Worm (Caenorhabditis elegans) whole organism, late embryonic: ENCODE measurements around the gene C09G9.1.

ENCODE experiments used
- C08G9.2 ChIP-seq: sonication (generic microtip); optimal IDR thresholded peaks from 2 replicates; lab custom pipeline; 2016; ENCODE audit warnings: mild to moderate bottlenecking, missing genetic modification characterization, moderate library complexity, missing compliant biosample characterization
- Y22D7AL.16 ChIP-seq: sonication (generic microtip); optimal IDR thresholded peaks from 2 replicates; lab custom pipeline; 2016; ENCODE audit warnings: missing genetic modification characterization, missing compliant biosample characterization
- ama-1 ChIP-seq: fragments of 150-350 bp; optimal IDR thresholded peaks from 2 replicates; lab custom pipeline; 2014
- ceh-18 ChIP-seq: sonication (generic microtip); optimal IDR thresholded peaks from 2 replicates; lab custom pipeline; 2016; ENCODE audit warnings: missing genetic modification characterization, missing compliant biosample characterization
- ceh-22 ChIP-seq: sonication (generic microtip); optimal IDR thresholded peaks from 2 replicates; lab custom pipeline; 2017; ENCODE audit warnings: missing biosample characterization, missing genetic modification characterization
- ceh-24 ChIP-seq: sonication (generic microtip); optimal IDR thresholded peaks from 2 replicates; lab custom pipeline; 2016; ENCODE audit warnings: mild to moderate bottlenecking, missing genetic modification characterization, missing compliant biosample characterization
- ceh-34 ChIP-seq: sonication (generic microtip); optimal IDR thresholded peaks from 2 replicates; lab custom pipeline; 2016; ENCODE audit warnings: mild to moderate bottlenecking, missing genetic modification characterization, missing compliant biosample characterization
- ceh-45 ChIP-seq: fragments of 200-800 bp; sonication (Bioruptor generic); IDR thresholded peaks from 2 replicates; pipeline ENCODE4 v1.3.6; 2022; ENCODE audit warnings: missing genetic modification reagents, missing genetic modification characterization, missing compliant biosample characterization
- ceh-6 ChIP-seq: fragments of 200-800 bp; sonication (Bioruptor generic); optimal IDR thresholded peaks from 2 replicates; lab custom pipeline; 2018; ENCODE audit warnings: mild to moderate bottlenecking, missing genetic modification characterization, missing compliant biosample characterization
- eyg-1 ChIP-seq: sonication (generic microtip); optimal IDR thresholded peaks from 2 replicates; lab custom pipeline; 2016; ENCODE audit warnings: missing genotype, missing genetic modification characterization, missing compliant biosample characterization
- fax-1 ChIP-seq: sonication (generic microtip); optimal IDR thresholded peaks from 2 replicates; lab custom pipeline; 2016; ENCODE audit warnings: missing genotype, missing genetic modification characterization, missing compliant biosample characterization
- fkh-6 ChIP-seq: sonication (generic microtip); optimal IDR thresholded peaks from 2 replicates; lab custom pipeline; 2016; ENCODE audit warnings: missing genetic modification characterization, missing compliant biosample characterization
- hlh-15 ChIP-seq: sonication (generic microtip); optimal IDR thresholded peaks from 2 replicates; lab custom pipeline; 2016; ENCODE audit warnings: missing genetic modification characterization, missing compliant biosample characterization
- hlh-30 ChIP-seq: sonication (generic microtip); optimal IDR thresholded peaks from 2 replicates; lab custom pipeline; 2017; ENCODE audit warnings: antibody characterized with exemption, missing genetic modification characterization, missing compliant biosample characterization; ENCODE audit not compliant: insufficient read depth
- nhr-11 ChIP-seq: fragments of 150-350 bp; optimal IDR thresholded peaks from 2 replicates; lab custom pipeline; 2014; ENCODE audit warnings: missing biosample characterization, missing genetic modification characterization
- npax-4 ChIP-seq: sonication (generic microtip); optimal IDR thresholded peaks from 2 replicates; lab custom pipeline; 2016; ENCODE audit warnings: missing genetic modification characterization, missing compliant biosample characterization
- odd-2 ChIP-seq: sonication (generic microtip); optimal IDR thresholded peaks from 2 replicates; lab custom pipeline; 2017; ENCODE audit warnings: antibody characterized with exemption, mild to moderate bottlenecking, missing genetic modification characterization, missing compliant biosample characterization
- pag-3 ChIP-seq: sonication (generic microtip); optimal IDR thresholded peaks from 2 replicates; lab custom pipeline; 2016; ENCODE audit warnings: missing compliant biosample characterization, missing genetic modification characterization, borderline replicate concordance
- pax-1 ChIP-seq: fragments of 150-350 bp; optimal IDR thresholded peaks from 2 replicates; lab custom pipeline; 2014; ENCODE audit warnings: missing biosample characterization, missing genetic modification characterization
- pha-2 ChIP-seq: sonication (generic microtip); optimal IDR thresholded peaks from 2 replicates; lab custom pipeline; 2017; ENCODE audit warnings: mild to moderate bottlenecking, missing genetic modification characterization, missing compliant biosample characterization
- pqm-1 ChIP-seq: sonication (generic microtip); optimal IDR thresholded peaks from 2 replicates; lab custom pipeline; 2016; ENCODE audit warnings: missing genetic modification characterization, missing compliant biosample characterization
- ref-2 ChIP-seq: sonication (generic microtip); optimal IDR thresholded peaks from 2 replicates; lab custom pipeline; 2016; ENCODE audit warnings: missing genetic modification characterization, missing compliant biosample characterization
- tbx-7 ChIP-seq: sonication (generic microtip); optimal IDR thresholded peaks from 2 replicates; lab custom pipeline; 2016; ENCODE audit warnings: missing genotype, missing genetic modification characterization, missing compliant biosample characterization
- unc-3 ChIP-seq, 2 experiments: fragments of 200-800 bp in 1 of 2; sonication (Bioruptor generic) in 1 of 2; sonication (generic microtip) in 1 of 2; conservative IDR thresholded peaks in 1 of 2; optimal IDR thresholded peaks in 1 of 2; 2 replicates each; pipeline versions ENCODE4 v1.3.6 to Lab custom; 2016 to 2022; ENCODE audit warnings: missing compliant biosample characterization in 2 of 2, missing genetic modification characterization in 2 of 2, missing genetic modification reagents in 1 of 2
- unc-55 ChIP-seq: sonication (generic microtip); optimal IDR thresholded peaks from 2 replicates; lab custom pipeline; 2017; ENCODE audit warnings: missing biosample characterization, missing genetic modification reagents, missing genetic modification characterization

The C09G9.1 gene

ce11 chrIV:8816029-8816428 is 49.3 kb downstream of the C09G9.1 start, which contains the start of gene grsp-2:
grsp-2 (plus strand) TSS chrIV:8816329.
- no peak for TF ChIP-seq nhr-11 (tag; lab: Kevin White, UChicago)
- TF ChIP-seq ceh-34 (tag; lab: Kevin White, UChicago): no peak
- TF ChIP-seq pag-3 (tag; lab: Kevin White, UChicago): no peak
- TF ChIP-seq ceh-6 (GFP tag; lab: Kevin White, UChicago): no peak
- TF ChIP-seq unc-55 (GFP tag; lab: Kevin White, UChicago): no peak
- TF ChIP-seq odd-2 (tag; lab: Kevin White, UChicago): no peak
- no peak for TF ChIP-seq pha-2 (tag; lab: Kevin White, UChicago)
- TF ChIP-seq ceh-45 (GFP tag; lab: Robert Waterston, UW): no peak
- TF ChIP-seq ref-2 (tag; lab: Kevin White, UChicago): no peak
- TF ChIP-seq pqm-1: no peak
- TF ChIP-seq ceh-22 (tag; lab: Kevin White, UChicago): no peak
- no peak for TF ChIP-seq unc-3 (GFP tag; conservative IDR thresholded peaks at IDR 0.05; lab: Robert Waterston, UW)
- no peak for TF ChIP-seq unc-3 (tag; optimal IDR thresholded peaks at IDR 0.05; lab: Kevin White, UChicago)
- no peak for TF ChIP-seq eyg-1 (tag; lab: Kevin White, UChicago)
- no peak for TF ChIP-seq Y22D7AL.16 (tag; lab: Kevin White, UChicago)
- TF ChIP-seq npax-4 (tag; lab: Kevin White, UChicago): no peak
- no peak for TF ChIP-seq fax-1 (tag; lab: Kevin White, UChicago)
- no peak for TF ChIP-seq hlh-15 (tag; lab: Kevin White, UChicago)
- TF ChIP-seq pax-1 (tag; lab: Kevin White, UChicago): no peak
- TF ChIP-seq, all 69 proteins: peak for 0

- TF ChIP-seq C08G9.2 (tag; lab: Kevin White, UChicago) (no peak), ama-1 (lab: Kevin White, UChicago) (no peak), hlh-30 (tag; lab: Kevin White, UChicago) (no peak), fkh-6 (tag; lab: Kevin White, UChicago) (no peak), tbx-7 (tag; lab: Kevin White, UChicago) (no peak), ceh-24 (tag; lab: Kevin White, UChicago) (no peak), fax-1 (tag; lab: Kevin White, UChicago) (no peak)
- TF ChIP-seq, all 69 proteins: peak for 0
Observed at ce11 chrIV:8815162-8815561, 50.1 kb downstream of the C09G9.1 start.

- TF ChIP-seq ceh-18 (tag; lab: Kevin White, UChicago) (no peak), unc-55 (GFP tag; lab: Kevin White, UChicago) (peak; percentile 75)
Observed at ce11 chrIV:8813614-8814013, 51.7 kb downstream of the C09G9.1 start, which contains the start of gene exc-5. exc-5 (minus strand) TSS chrIV:8813670.
